Worm (Caenorhabditis elegans): ENCODE data around the gene clec-50.
A peak's percentile ranks its signal among the peaks of the same experiment; 100 is the strongest.

clec-50 gene

DNA sequence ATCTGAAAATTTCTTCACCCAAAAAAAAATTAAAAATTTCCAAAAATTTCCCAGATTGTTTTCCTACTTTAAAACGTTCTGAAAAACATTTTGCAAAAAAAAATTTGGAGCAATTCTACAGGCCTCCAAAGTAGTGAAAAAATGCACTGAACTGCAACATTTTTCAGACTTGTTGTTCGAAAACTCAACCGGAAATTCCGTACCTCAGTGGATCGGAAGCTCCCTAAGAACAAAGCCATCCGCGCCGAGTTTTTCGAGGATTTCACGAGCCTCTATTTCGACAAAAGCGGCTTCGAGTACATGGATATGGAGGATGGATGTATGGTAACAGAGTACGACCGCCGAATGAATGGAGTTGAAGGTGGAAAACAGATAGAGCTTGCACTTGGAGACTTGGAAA is 17.1 kb downstream of the clec-50 start, which contains the start of gene fbxa-131:
Gene fbxa-131 (plus strand): TSS at position 301 of the 400 bp plus-strand sequence.
- TF ChIP-seq ZK185.1 (tag; optimal IDR thresholded peaks at IDR 0.05; ENCODE audit: poor library complexity, severe bottlenecking): no peak
- TF ChIP-seq madf-3 (GFP tag; IDR thresholded peaks at IDR 0.05): no peak
- no peak for TF ChIP-seq nhr-80 (tag; optimal IDR thresholded peaks at IDR 0.05)
- TF ChIP-seq nhr-120 (GFP tag; IDR thresholded peaks at IDR 0.05): no peak
- no peak for TF ChIP-seq nhr-90 (tag; optimal IDR thresholded peaks at IDR 0.05)
- no peak for TF ChIP-seq hlh-26 (GFP tag; conservative IDR thresholded peaks at IDR 0.05)
- TF ChIP-seq madf-8 (GFP tag; conservative IDR thresholded peaks at IDR 0.05): no peak
- no peak for TF ChIP-seq mes-4 (tag; optimal IDR thresholded peaks at IDR 0.05)
- no peak for TF ChIP-seq him-1 (tag; optimal IDR thresholded peaks at IDR 0.05)

DNA sequence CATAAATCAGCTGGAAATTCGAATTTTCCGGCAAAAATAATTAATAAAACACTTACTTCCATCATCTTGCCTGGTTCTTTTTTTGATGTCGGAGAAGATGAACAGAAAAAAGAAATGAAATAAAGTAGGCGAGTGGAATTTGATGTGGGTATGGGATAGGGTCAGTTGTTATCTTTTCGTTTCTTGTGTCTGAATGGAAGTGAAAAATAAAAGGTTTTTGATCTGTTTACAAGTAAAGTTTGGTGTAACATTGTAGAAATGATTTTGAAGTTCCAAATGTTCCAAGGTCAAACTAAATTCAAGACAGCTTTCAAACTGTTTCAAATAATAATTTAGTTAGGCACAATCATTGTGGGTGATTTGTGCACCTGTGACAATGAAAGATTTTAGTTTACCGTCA is 17.7 kb downstream of the clec-50 start, which contains the start of gene W04E12.7:
Gene W04E12.7 (minus strand): TSS at position 101 of the 400 bp plus-strand sequence.
- TF ChIP-seq ekl-4 (GFP tag; IDR thresholded peaks at IDR 0.05) (no peak), cebp-2 (GFP tag; IDR thresholded peaks at IDR 0.05) (no peak), chd-7 (tag; optimal IDR thresholded peaks at IDR 0.05) (no peak), hrde-1 (tag; optimal IDR thresholded peaks at IDR 0.05; ENCODE audit: borderline replicate concordance) (no peak), madf-6 (GFP tag; IDR thresholded peaks at IDR 0.05) (no peak), lir-1 (GFP tag; conservative IDR thresholded peaks at IDR 0.05) (no peak)

DNA sequence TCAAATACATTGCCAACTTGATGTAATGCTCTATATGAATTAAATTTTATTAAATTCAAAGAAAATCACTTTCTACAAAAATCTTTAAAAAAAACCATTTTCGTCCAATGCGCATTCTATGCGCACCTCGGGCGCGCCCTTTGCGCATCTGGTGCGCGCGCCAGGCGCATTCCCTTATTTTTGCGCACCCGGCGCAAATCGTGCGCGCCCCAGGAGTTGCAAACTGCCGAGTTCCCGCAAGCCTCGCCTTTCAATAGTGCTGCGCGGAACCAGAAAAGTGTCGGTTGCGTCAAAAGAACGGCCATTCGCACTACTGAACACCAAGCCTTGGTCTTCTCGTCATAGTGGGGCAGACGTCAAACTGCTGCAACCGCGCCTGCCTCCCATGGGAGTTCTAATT is 21.4 kb downstream of the clec-50 start:
- TF ChIP-seq zfh-2 (GFP tag; conservative IDR thresholded peaks at IDR 0.05): peak; percentile 85
- TF ChIP-seq egrh-3 (GFP tag; IDR thresholded peaks at IDR 0.05): peak; percentile 48; the same call in 1 of the 2 replicates
- TF ChIP-seq aptf-3 (GFP tag; IDR thresholded peaks at IDR 0.05): 0 out of 2 replicates have a peak, but pooled peaks have one; percentile 38
- TF ChIP-seq ztf-18 (tag; optimal IDR thresholded peaks at IDR 0.05): no peak
- TF ChIP-seq F37B4.10 (GFP tag; IDR thresholded peaks at IDR 0.05): no peak
- TF ChIP-seq K11D2.4 (GFP tag; IDR thresholded peaks at IDR 0.05): no peak
- 0 out of 2 replicates have a peak, but pooled peaks have one; percentile 36 for TF ChIP-seq C17E4.6 (GFP tag; IDR thresholded peaks at IDR 0.05)
- 0 out of 2 replicates have a peak, but pooled peaks have one; percentile 51 for TF ChIP-seq nhr-120 (GFP tag; IDR thresholded peaks at IDR 0.05)

DNA sequence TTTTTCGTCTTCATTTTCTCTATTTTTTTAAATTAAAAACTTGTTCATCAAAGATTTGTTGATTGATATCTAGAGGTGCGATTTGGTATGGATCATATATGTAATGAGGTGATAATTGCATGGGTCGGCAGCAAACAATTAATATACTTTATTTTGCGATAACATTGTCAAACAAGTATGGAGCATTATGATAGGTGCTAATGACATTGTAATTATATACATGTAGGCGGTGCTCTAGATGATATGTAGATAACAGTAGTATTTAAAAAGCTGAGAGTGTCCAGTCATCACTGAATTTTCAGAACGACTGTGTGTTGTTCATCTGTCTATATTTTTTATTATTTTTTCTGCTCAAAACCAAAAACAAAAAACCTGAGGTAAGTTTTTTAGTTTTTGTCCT is 24.9 kb downstream of the clec-50 start, which contains the start of gene Y116F11A.1:
Gene Y116F11A.1 (plus strand): TSS at position 301 of the 400 bp plus-strand sequence.
- no peak for TF ChIP-seq tbp1 (GFP tag; optimal IDR thresholded peaks at IDR 0.05)
- no peak for TF ChIP-seq nhr-80 (tag; optimal IDR thresholded peaks at IDR 0.05)
- no peak for TF ChIP-seq madf-10 (tag; optimal IDR thresholded peaks at IDR 0.05)
- no peak for TF ChIP-seq snpc-1.1 (tag; optimal IDR thresholded peaks at IDR 0.05; ENCODE audit: insufficient read depth)
- TF ChIP-seq F33H1.4 (GFP tag; IDR thresholded peaks at IDR 0.05): no peak
- TF ChIP-seq C06A6.2 (GFP tag; conservative IDR thresholded peaks at IDR 0.05): no peak
- no peak for TF ChIP-seq ZK185.1 (tag; optimal IDR thresholded peaks at IDR 0.05; ENCODE audit: poor library complexity, severe bottlenecking)
- TF ChIP-seq lsy-27 (tag; optimal IDR thresholded peaks at IDR 0.05; ENCODE audit: borderline replicate concordance, insufficient read depth): no peak
- TF ChIP-seq repo-1 (tag; optimal IDR thresholded peaks at IDR 0.05): no peak
- TF ChIP-seq F52B5.7 (tag; optimal IDR thresholded peaks at IDR 0.05): no peak
- no peak for TF ChIP-seq Y53F4B.3 (GFP tag; IDR thresholded peaks at IDR 0.05)
- no peak for TF ChIP-seq F49E8.2 (tag; optimal IDR thresholded peaks at IDR 0.05; ENCODE audit: insufficient read depth)
- TF ChIP-seq dox-1 (GFP tag; IDR thresholded peaks at IDR 0.05): no peak
- no peak for TF ChIP-seq rpc-1 (optimal IDR thresholded peaks at IDR 0.05)
- TF ChIP-seq rpc-1 (tag; optimal IDR thresholded peaks at IDR 0.05): no peak

All from whole organism, young adult.